Fruit fly (Drosophila melanogaster): ENCODE measurements around the gene Hs2st.

dm6 chr2L:19404804-19405203 lies 39.7 kb downstream of the Hs2st start:
- TF ChIP-seq CG8478 (optimal IDR thresholded peaks at IDR 0.05) (no peak), CTCF (optimal IDR thresholded peaks at IDR 0.05) (no peak)
